Worm (Caenorhabditis elegans) whole organism, L4/young adult: Measurements from ENCODE around the gene F08G12.11.

Experiments used
- W03F9.2 ChIP-seq: fragments of 150-350 bp; optimal IDR thresholded peaks from 2 replicates; lab custom pipeline; 2014; ENCODE audit warnings: missing biosample characterization, missing genetic modification characterization
- dao-5 ChIP-seq: sonication (generic microtip); optimal IDR thresholded peaks from 2 replicates; lab custom pipeline; 2016; ENCODE audit warnings: missing genotype, missing genetic modification characterization, moderate library complexity, missing compliant biosample characterization
- him-1 ChIP-seq: sonication (generic microtip); optimal IDR thresholded peaks from 2 replicates; lab custom pipeline; 2016; ENCODE audit warnings: missing genotype, missing genetic modification reagents, missing genetic modification characterization, missing compliant biosample characterization

The F08G12.11 gene

DNA sequence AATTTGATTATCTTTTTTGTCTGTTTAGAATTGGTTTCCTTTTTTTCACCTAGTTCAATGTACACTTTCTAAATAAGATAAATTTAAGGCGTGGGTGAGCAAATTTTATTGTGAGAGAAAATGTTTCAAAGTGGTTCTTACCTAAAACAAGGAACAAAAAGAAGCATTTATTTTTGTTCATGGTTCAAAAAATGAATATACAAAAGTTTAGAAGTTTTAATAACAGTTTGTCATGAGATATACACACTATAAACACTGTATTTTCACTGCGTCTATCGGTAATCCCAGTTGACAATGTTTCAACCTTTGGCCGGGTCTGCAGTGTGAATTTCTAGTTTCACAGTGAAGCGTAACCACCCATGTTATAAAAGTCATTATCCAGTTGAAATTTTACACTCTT lies at the start of gene F08G12.11:
Gene F08G12.11 (minus strand): TSS at position 181 of the 400 bp plus-strand sequence.
- TF ChIP-seq W03F9.2 (no peak), him-1 (tag; lab: Kevin White, UChicago) (no peak), dao-5 (tag; lab: Kevin White, UChicago) (no peak)

DNA sequence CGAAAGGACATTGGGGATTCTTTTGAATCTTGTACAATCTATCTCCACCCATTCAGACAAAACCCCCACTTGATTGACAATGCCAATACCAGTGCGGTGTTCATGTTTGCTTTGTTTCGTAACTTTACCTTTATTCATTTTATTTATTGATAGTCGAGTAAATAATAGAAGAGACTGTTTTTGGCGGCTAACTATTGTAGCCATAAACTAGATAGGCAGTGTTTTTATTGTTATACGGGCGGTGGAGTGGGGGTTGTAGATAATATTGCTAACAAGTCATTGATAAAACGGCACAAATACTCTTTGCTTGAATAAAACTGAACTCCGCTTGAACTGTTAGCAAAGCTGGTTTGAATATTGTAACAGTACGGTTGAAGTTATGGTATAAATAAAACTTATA lies 49.5 kb upstream of the F08G12.11 start:
- no peak for TF ChIP-seq him-1 (tag; lab: Kevin White, UChicago)
- no peak for TF ChIP-seq W03F9.2

DNA sequence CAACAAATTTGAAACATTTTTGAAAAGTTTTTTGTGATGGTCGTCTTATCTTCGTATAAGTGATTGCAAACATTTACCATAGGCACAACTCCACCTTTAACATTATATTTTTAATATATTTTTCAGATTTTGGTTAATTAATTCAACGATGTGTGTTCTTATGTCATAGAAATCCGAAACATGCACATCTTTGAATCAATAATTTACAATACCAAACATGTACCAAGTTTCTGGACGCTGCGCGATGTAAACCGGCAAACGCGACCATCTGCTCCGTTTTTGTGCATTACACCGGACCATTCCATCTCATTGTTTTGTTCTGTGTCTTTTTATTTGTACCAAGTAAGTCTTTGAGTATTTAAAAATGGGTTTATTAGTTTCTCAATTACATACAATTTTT lies 42.1 kb upstream of the F08G12.11 start, which contains the start of gene pgp-4:
Gene pgp-4 (plus strand): TSS at position 301 of the 400 bp plus-strand sequence.
- no peak for TF ChIP-seq W03F9.2
- TF ChIP-seq dao-5 (tag; lab: Kevin White, UChicago) = no peak
- TF ChIP-seq him-1 (tag; lab: Kevin White, UChicago) = no peak

DNA sequence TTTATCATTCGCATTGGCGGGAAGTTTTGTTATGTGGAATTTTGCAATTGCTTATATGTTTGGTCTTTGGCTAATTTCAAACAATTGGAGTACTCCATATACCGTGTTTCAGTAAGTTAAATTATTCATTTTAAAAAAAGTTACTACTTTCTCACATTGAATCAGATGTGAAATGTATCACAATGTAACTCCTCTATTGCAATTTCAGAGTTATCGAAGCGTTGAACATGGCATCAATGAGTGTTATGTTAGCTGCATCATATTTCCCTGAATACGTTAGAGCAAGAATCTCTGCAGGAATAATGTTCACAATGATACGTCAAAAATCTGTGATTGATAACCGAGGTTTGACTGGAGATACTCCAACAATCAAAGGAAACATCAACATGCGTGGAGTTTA lies 40.5 kb upstream of the F08G12.11 start:
- no peak for TF ChIP-seq him-1 (tag; lab: Kevin White, UChicago)
- TF ChIP-seq dao-5 (tag; lab: Kevin White, UChicago) = no peak
- no peak for TF ChIP-seq W03F9.2

DNA sequence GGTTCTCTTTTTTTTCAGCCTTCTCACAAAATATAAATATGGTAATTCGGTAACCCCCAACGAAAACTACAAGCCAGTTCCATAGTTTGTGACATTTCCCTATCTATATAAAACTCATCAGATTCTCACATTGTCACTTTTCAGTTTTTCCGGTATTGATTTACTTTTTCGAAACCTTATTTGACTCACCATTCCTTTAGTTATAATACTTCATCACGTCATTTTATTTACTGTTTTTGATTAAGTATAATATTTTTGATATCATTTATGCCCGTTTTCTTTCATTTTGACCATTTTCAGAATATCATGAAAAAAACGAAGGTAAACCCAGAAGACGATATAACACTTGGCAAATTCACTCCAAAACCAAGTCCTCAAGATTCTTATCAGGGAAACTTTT lies 36.5 kb upstream of the F08G12.11 start, which contains the start of gene pgp-3:
Gene pgp-3 (plus strand): TSS at position 301 of the 400 bp plus-strand sequence.
- TF ChIP-seq W03F9.2 (no peak), him-1 (tag; lab: Kevin White, UChicago) (no peak), dao-5 (tag; lab: Kevin White, UChicago) (no peak)

DNA sequence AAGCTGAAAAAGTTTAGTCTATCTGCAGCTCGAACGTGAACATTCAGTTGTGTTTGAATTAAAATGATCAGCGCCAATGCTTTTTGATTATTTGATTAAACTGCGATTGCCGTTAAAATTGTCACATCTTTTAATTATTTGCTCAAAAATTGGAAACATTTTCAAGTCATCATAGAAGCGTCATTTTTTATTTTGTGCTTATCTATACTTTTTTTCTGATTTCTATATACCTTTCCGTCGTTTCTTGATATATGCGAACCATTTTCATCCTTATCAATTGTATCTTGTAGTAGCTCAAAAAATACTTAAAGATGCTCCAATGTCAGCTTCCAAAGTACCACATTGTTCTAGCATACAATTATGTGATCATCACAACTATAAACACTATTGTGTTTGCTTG lies 35.9 kb upstream of the F08G12.11 start:
- TF ChIP-seq W03F9.2 (no peak), him-1 (tag; lab: Kevin White, UChicago) (no peak), dao-5 (tag; lab: Kevin White, UChicago) (no peak)

DNA sequence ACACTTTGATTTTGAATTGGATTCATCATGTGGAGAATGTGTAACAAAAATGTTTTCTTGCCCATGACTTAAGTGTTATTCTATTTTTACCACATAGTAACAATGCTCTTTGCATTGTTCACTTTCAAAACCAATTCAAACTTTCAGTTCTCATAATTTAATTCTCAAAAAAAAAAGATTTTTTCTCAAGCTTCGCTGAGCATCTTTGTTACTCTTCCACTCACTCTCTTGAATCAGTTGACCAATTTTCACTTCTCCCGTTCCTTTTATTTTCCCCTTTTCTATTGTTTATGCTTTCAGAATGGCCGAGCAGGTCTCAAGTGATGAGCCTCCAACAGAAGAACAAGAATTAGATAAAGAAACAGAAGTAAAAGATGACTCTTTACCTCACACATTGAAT lies 30.8 kb upstream of the F08G12.11 start, which contains the start of gene oct-2:
Gene oct-2 (plus strand): TSS at position 301 of the 400 bp plus-strand sequence.
- TF ChIP-seq dao-5 (tag; lab: Kevin White, UChicago) (no peak), W03F9.2 (no peak), him-1 (tag; lab: Kevin White, UChicago) (no peak)

DNA sequence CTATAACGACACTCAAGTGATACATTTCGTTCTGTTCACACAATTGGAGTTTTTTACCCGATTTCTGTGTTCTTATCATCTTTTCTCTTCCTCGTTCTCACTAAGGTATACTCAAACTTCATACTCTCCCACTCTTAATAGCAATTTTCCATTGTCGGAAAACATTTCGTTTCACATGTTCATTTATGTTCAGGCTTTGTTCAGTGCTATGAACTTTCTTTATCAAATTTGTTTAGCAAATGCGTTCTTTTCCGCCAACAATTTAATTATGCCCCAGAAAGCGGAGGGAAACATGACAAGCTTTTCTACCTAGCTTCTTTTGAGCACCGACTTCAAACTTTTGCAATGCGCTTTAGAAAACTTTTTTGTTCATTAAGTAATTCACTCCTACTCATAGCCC lies 30.1 kb upstream of the F08G12.11 start:
- TF ChIP-seq W03F9.2 (no peak), him-1 (tag; lab: Kevin White, UChicago) (no peak), dao-5 (tag; lab: Kevin White, UChicago) (no peak)

DNA sequence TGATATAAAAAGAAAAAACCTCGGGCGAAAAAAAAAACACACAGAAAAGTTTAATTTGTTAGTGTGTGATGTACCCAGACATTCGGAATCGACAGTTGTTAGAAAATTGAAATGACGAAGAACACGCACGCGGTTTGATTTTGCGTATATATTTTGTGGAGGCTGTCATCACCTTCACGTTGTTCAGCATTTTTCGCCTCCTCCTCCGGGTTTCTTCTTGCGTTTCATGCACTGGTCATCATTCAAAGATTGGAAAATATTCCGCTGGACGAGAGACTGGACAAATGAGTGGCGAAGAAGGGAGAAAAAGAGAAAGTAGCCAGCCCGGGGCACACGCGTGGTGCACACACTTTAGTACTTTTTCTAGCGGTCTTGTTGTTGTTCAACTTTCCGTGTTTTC lies 29.5 kb upstream of the F08G12.11 start:
- TF ChIP-seq dao-5 (tag; lab: Kevin White, UChicago) = no peak
- no peak for TF ChIP-seq W03F9.2
- no peak for TF ChIP-seq him-1 (tag; lab: Kevin White, UChicago)

DNA sequence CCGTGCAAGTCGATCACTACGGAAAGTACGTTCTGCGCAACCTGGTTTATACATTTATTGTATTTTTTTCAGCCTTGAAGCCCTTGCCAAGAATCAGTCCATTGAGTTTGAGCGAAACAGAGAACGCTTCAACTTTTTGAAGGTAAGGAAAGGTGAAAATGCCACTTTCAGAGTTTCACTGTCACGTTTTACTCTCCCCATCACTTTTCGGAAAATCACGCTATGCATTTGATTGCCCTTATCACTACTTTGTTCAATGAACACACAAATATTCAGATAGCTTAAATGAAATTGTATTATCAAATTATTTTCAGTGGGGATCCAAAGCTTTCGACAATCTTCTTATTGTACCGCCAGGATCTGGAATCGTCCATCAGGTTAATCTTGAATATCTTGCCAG lies 25.1 kb upstream of the F08G12.11 start:
- TF ChIP-seq W03F9.2 = no peak
- no peak for TF ChIP-seq dao-5 (tag; lab: Kevin White, UChicago)
- TF ChIP-seq him-1 (tag; lab: Kevin White, UChicago) = no peak

DNA sequence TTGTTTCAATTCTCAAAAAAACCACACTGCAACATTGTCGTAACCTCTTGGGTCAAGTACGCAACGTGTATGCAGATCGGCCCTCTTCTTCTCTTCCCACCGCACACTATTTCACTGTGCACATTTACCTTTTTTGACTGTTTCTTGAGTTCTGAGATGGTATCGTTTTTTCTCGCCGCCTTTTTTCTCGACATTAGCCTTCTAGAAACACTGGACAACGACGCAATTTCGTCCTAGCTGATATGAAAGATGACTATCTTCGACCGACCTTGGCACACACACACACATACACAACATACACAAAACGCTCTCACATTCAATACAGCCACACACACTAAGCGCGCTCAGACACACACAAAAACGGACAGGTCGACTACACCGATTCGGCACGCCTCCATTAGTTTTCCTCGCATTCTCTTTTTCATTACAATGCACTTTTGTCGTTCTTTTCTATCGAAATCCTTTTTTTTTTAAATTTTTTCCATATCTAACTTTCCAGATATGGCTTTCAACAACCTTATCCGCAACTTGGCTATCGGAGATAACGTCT lies 24.1 kb upstream of the F08G12.11 start, which contains the start of gene aco-1:
Gene aco-1 (plus strand): TSS at position 500 of the 550 bp plus-strand sequence.
- TF ChIP-seq W03F9.2 (peak; percentile 48), him-1 (tag; lab: Kevin White, UChicago) (no peak)

DNA sequence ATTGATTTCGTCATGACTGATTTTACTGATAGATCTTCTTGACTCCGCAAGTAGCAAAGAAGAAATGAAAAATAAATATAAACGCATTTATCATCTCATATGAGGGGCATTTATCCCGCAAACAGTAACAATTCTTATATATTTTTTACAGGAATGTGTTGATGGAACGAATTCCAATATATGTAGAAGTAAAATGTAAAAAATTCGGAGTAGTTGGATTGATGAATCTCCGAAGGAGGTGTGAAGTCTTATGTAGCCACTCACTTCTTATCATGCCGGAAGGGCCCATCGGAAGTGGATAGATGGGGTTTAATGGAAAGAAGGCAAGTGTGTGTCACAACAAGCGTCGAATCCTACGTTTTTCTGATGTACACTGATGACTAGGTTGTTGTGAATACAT lies 22.4 kb upstream of the F08G12.11 start, which contains the start of gene gcy-9:
Gene gcy-9 (minus strand): TSS at position 101 of the 400 bp plus-strand sequence.
- TF ChIP-seq W03F9.2 = no peak
- TF ChIP-seq him-1 (tag; lab: Kevin White, UChicago) = no peak
- TF ChIP-seq dao-5 (tag; lab: Kevin White, UChicago) = no peak

DNA sequence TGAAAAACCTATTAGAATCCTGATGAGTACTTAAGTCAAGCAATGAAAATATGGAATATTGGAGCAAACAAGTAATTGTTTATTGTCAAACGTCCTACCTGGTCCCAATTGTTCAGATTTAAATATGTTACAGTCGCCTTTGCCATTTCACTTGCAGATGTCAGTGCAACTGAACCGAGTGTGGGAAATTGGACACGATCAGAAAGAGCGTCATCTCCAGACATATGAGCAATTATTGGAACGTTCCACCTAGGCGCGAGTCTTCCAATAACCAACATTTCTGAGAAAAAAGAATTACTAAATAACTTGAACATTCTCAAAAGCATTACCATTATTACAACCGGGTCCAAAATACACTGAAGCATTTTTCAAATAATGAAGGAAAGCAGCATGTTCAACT lies 21.7 kb upstream of the F08G12.11 start:
- TF ChIP-seq W03F9.2 (no peak), dao-5 (tag; lab: Kevin White, UChicago) (no peak), him-1 (tag; lab: Kevin White, UChicago) (no peak)

DNA sequence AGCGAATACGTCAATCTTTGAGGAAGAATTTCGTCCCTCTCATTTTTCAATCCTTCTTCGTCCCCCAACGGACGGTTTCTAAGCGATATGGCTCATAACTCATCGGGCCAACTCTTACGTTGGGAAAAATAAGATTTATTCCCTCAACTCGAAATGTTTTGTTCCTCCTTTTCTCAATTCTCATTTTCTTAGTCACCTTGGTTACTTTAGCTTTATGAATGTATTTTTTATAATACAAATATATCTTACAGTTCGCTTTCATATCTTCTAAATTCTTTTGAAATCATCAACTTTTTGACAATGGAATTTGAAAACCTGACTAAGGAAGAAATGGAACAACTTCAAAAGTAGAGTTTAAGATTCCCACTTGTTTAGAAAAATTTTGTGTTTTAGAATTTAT lies 14.1 kb upstream of the F08G12.11 start, which contains the start of gene npr-9:
Gene npr-9 (plus strand): TSS at position 301 of the 400 bp plus-strand sequence.
- TF ChIP-seq dao-5 (tag; lab: Kevin White, UChicago) = no peak
- TF ChIP-seq W03F9.2 = no peak
- TF ChIP-seq him-1 (tag; lab: Kevin White, UChicago) = no peak

DNA sequence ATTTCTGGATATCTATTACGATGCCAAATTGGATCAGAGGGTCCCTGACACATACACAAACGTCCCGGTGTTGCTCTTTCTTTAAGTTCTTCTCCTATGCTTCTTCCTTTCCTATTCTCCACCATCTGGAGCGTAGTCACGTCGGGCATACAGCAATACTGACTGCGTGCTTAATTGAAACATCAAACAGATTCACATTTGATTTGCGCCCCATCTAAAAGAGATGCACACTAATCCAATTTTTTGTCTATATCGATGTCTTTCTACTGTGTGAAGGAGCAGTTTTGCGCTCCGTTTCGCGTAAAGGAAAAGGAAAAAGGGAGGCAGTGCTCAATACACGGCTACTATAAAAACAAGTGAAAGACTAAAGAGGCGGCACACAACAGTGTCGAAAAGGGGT lies 13.3 kb upstream of the F08G12.11 start:
- TF ChIP-seq dao-5 (tag; lab: Kevin White, UChicago) = no peak
- no peak for TF ChIP-seq W03F9.2
- no peak for TF ChIP-seq him-1 (tag; lab: Kevin White, UChicago)
